Fruit fly (Drosophila melanogaster) whole organism, embryonic: ENCODE measurements around the gene CG42237.

Experiments
- CG10147 ChIP-seq: fragments of 200-800 bp; sonication (Bioruptor generic); optimal IDR thresholded peaks from 2 replicates; lab custom pipeline; 2019; ENCODE audit warnings: missing biosample characterization, mild to moderate bottlenecking, missing genetic modification characterization, moderate library complexity
- CG10654 ChIP-seq: fragments of 200-800 bp; sonication (Bioruptor generic); optimal IDR thresholded peaks from 2 replicates; lab custom pipeline; 2016; ENCODE audit warnings: missing biosample characterization, missing genetic modification characterization
- CG11398 ChIP-seq: fragments of 200-800 bp; sonication (Bioruptor generic); optimal IDR thresholded peaks from 2 replicates; lab custom pipeline; 2016; ENCODE audit warnings: missing biosample characterization, missing genetic modification characterization
- CG11696 ChIP-seq: fragments of 200-800 bp; sonication (Bioruptor generic); IDR thresholded peaks from 2 replicates; pipeline ENCODE4 v1.3.6; 2022; ENCODE audit warnings: missing biosample characterization, missing genetic modification characterization
- CG13296 ChIP-seq: fragments of 200-800 bp; sonication (Bioruptor generic); optimal IDR thresholded peaks from 3 replicates; lab custom pipeline; 2018; ENCODE audit warnings: missing biosample characterization, mild to moderate bottlenecking, missing genetic modification characterization
- CG14441 ChIP-seq: fragments of 200-800 bp; sonication (Bioruptor generic); IDR thresholded peaks from 2 replicates; pipeline ENCODE4 v1.3.6; 2022; ENCODE audit warnings: missing biosample characterization, missing genetic modification characterization
- CG1602 ChIP-seq: fragments of 200-800 bp; sonication (Bioruptor generic); optimal IDR thresholded peaks from 3 replicates; lab custom pipeline; 2016; ENCODE audit warnings: missing biosample characterization, missing genetic modification characterization
- CG17361 ChIP-seq: fragments of 200-800 bp; sonication (Bioruptor generic); IDR thresholded peaks from 3 replicates; pipeline ENCODE4 v1.3.6; 2022; ENCODE audit warnings: missing biosample characterization, missing genetic modification characterization
- CG17802 ChIP-seq: fragments of 200-800 bp; sonication (Bioruptor generic); optimal IDR thresholded peaks from 2 replicates; lab custom pipeline; 2018; ENCODE audit warnings: missing biosample characterization, mild to moderate bottlenecking, missing genetic modification characterization, moderate library complexity
- CG2199 ChIP-seq: fragments of 200-800 bp; sonication (Bioruptor generic); IDR thresholded peaks from 3 replicates; pipeline ENCODE4 v1.3.6; 2022; ENCODE audit warnings: missing biosample characterization, missing genetic modification characterization
- CG2712 ChIP-seq: fragments of 200-800 bp; optimal IDR thresholded peaks from 3 replicates; lab custom pipeline; 2019; ENCODE audit warnings: missing biosample characterization, mild to moderate bottlenecking, missing genetic modification characterization, moderate library complexity
- CG30431 ChIP-seq: fragments of 200-800 bp; sonication (Bioruptor generic); optimal IDR thresholded peaks from 2 replicates; lab custom pipeline; 2017; ENCODE audit warnings: missing biosample characterization, missing genetic modification characterization
- CG32772 ChIP-seq: fragments of 200-800 bp; sonication (Bioruptor generic); IDR thresholded peaks from 2 replicates; pipeline ENCODE4 v1.3.6; 2022; ENCODE audit warnings: missing biosample characterization, missing genetic modification characterization
- CG3995 ChIP-seq: fragments of 200-800 bp; sonication (Bioruptor generic); optimal IDR thresholded peaks from 3 replicates; lab custom pipeline; 2016; ENCODE audit warnings: missing biosample characterization, missing genetic modification characterization
- CG4854 ChIP-seq: fragments of 200-800 bp; sonication (Bioruptor generic); optimal IDR thresholded peaks from 2 replicates; lab custom pipeline; 2016; ENCODE audit warnings: missing biosample characterization, missing genetic modification characterization, inconsistent platforms
- CG6654 ChIP-seq: fragments of 200-800 bp; sonication (Bioruptor generic); optimal IDR thresholded peaks from 2 replicates; lab custom pipeline; 2017; ENCODE audit warnings: missing biosample characterization, mild to moderate bottlenecking, missing genetic modification characterization
- CG8924 ChIP-seq: fragments of 200-800 bp; optimal IDR thresholded peaks from 3 replicates; lab custom pipeline; 2019; ENCODE audit warnings: missing biosample characterization, mild to moderate bottlenecking, missing genetic modification characterization, moderate library complexity
- CG8944 ChIP-seq: fragments of 200-800 bp; sonication (Bioruptor generic); optimal IDR thresholded peaks from 3 replicates; lab custom pipeline; 2016; ENCODE audit warnings: missing biosample characterization, missing genetic modification characterization
- CG9817 ChIP-seq: fragments of 200-800 bp; sonication (Bioruptor generic); optimal IDR thresholded peaks from 2 replicates; lab custom pipeline; 2018; ENCODE audit warnings: missing biosample characterization, mild to moderate bottlenecking, missing genetic modification characterization, moderate library complexity
- Doc3 ChIP-seq: fragments of 200-800 bp; sonication (Bioruptor generic); IDR thresholded peaks from 3 replicates; pipeline ENCODE4 v1.3.6; 2022; ENCODE audit warnings: missing biosample characterization, missing genetic modification characterization; ENCODE audit not compliant: partially characterized antibody
- Eip74EF ChIP-seq, 2 experiments: fragments of 200-800 bp in 1 of 2; fragments of >200 bp in 1 of 2; sonication (Bioruptor generic) in 1 of 2; optimal IDR thresholded peaks; 2 replicates each; lab custom pipeline; 2017 to 2019; ENCODE audit warnings: missing biosample characterization in 2 of 2, missing genetic modification characterization in 2 of 2, mild to moderate bottlenecking in 1 of 2, moderate library complexity in 1 of 2
- Fer1 ChIP-seq: fragments of 200-800 bp; sonication (Bioruptor generic); optimal IDR thresholded peaks from 2 replicates; lab custom pipeline; 2017; ENCODE audit warnings: missing biosample characterization, mild to moderate bottlenecking, missing genetic modification characterization
- HLHmδ ChIP-seq: fragments of 200-800 bp; sonication (Bioruptor generic); optimal IDR thresholded peaks from 2 replicates; lab custom pipeline; 2018; ENCODE audit warnings: missing biosample characterization, mild to moderate bottlenecking, missing genetic modification characterization, moderate library complexity
- Hr51 ChIP-seq, 2 experiments: fragments of 200-800 bp; sonication (Bioruptor generic); optimal IDR thresholded peaks; 2 replicates in 1 of 2; 3 replicates in 1 of 2; lab custom pipeline; 2016 to 2018; ENCODE audit warnings: missing biosample characterization in 2 of 2, missing genetic modification characterization in 2 of 2, mild to moderate bottlenecking in 1 of 2, moderate library complexity in 1 of 2
- Hsf ChIP-seq: fragments of 200-800 bp; sonication (Bioruptor generic); optimal IDR thresholded peaks from 3 replicates; lab custom pipeline; 2016; ENCODE audit warnings: missing biosample characterization, missing genetic modification characterization
- Lhr ChIP-seq: fragments of 200-800 bp; sonication (Bioruptor generic); optimal IDR thresholded peaks from 3 replicates; lab custom pipeline; 2017; ENCODE audit warnings: mild to moderate bottlenecking, missing biosample characterization, missing genetic modification reagents, missing genetic modification characterization
- NC2α ChIP-seq: fragments of 200-800 bp; sonication (Bioruptor generic); optimal IDR thresholded peaks from 2 replicates; lab custom pipeline; 2016; ENCODE audit warnings: missing biosample characterization, missing genetic modification characterization
- Optix ChIP-seq: fragments of 200-800 bp; sonication (Bioruptor generic); IDR thresholded peaks from 3 replicates; pipeline ENCODE4 v1.3.6; 2022; ENCODE audit warnings: missing biosample characterization, missing genetic modification characterization
- PHDP ChIP-seq: fragments of 200-800 bp; sonication (Bioruptor generic); optimal IDR thresholded peaks from 3 replicates; lab custom pipeline; 2018; ENCODE audit warnings: missing biosample characterization, mild to moderate bottlenecking, missing genetic modification characterization, moderate library complexity
- Sox100B ChIP-seq: fragments of 200-800 bp; sonication (Bioruptor generic); optimal IDR thresholded peaks from 3 replicates; lab custom pipeline; 2018; ENCODE audit warnings: missing biosample characterization, mild to moderate bottlenecking, missing genetic modification characterization
- Sox102F ChIP-seq: fragments of 200-800 bp; sonication (Bioruptor generic); optimal IDR thresholded peaks from 2 replicates; lab custom pipeline; 2018; ENCODE audit warnings: missing biosample characterization, mild to moderate bottlenecking, missing genetic modification characterization, moderate library complexity
- ap ChIP-seq: fragments of 200-800 bp; sonication (Bioruptor generic); IDR thresholded peaks from 2 replicates; pipeline ENCODE4 v1.3.6; 2022; ENCODE audit warnings: missing biosample characterization, missing genetic modification characterization
- az2 ChIP-seq: fragments of 200-800 bp; sonication (Bioruptor generic); optimal IDR thresholded peaks from 3 replicates; lab custom pipeline; 2016; ENCODE audit warnings: missing biosample characterization, missing genetic modification characterization
- btn ChIP-seq: fragments of 200-800 bp; sonication (Bioruptor generic); optimal IDR thresholded peaks from 2 replicates; lab custom pipeline; 2016; ENCODE audit warnings: missing biosample characterization, missing genetic modification characterization
- chif ChIP-seq, 2 experiments: fragments of 200-800 bp; sonication (Bioruptor generic); optimal IDR thresholded peaks; 3 replicates each; lab custom pipeline; 2016; ENCODE audit warnings: missing biosample characterization in 2 of 2, missing genetic modification characterization in 2 of 2
- dmrt99B ChIP-seq: fragments of 200-800 bp; sonication (Bioruptor generic); optimal IDR thresholded peaks from 2 replicates; lab custom pipeline; 2018; ENCODE audit warnings: missing biosample characterization, mild to moderate bottlenecking, missing genetic modification characterization, moderate library complexity
- eve ChIP-seq, 2 experiments: fragments of >200 bp; optimal IDR thresholded peaks; 2 replicates each; lab custom pipeline; 2017; ENCODE audit warnings: missing biosample characterization in 2 of 2, missing genetic modification characterization in 2 of 2
- gsb-n ChIP-seq: fragments of 200-800 bp; sonication (Bioruptor generic); optimal IDR thresholded peaks from 3 replicates; lab custom pipeline; 2018; ENCODE audit warnings: missing biosample characterization, mild to moderate bottlenecking, missing genetic modification characterization
- hb ChIP-seq: fragments of 200-800 bp; sonication (Bioruptor generic); IDR thresholded peaks from 3 replicates; pipeline ENCODE4 v1.3.6; 2022; ENCODE audit warnings: missing biosample characterization, missing genetic modification characterization; ENCODE audit not compliant: partially characterized antibody
- hkb ChIP-seq, 2 experiments: fragments of 200-800 bp in 1 of 2; fragments of >200 bp in 1 of 2; sonication (Bioruptor generic) in 1 of 2; IDR thresholded peaks in 1 of 2; optimal IDR thresholded peaks in 1 of 2; 2 replicates each; pipeline versions ENCODE4 v1.3.6 to Lab custom; 2017 to 2022; ENCODE audit warnings: missing biosample characterization in 1 of 2, missing genetic modification characterization in 1 of 2
- jigr1 ChIP-seq: fragments of 200-800 bp; sonication (Bioruptor generic); IDR thresholded peaks from 3 replicates; pipeline ENCODE4 v1.3.6; 2022; ENCODE audit warnings: missing biosample characterization, missing genetic modification characterization
- rib ChIP-seq: fragments of 200-800 bp; sonication (Bioruptor generic); IDR thresholded peaks from 2 replicates; pipeline ENCODE4 v1.3.6; 2022; ENCODE audit warnings: missing biosample characterization, missing genetic modification characterization
- sens-2 ChIP-seq: fragments of 200-800 bp; sonication (Bioruptor generic); IDR thresholded peaks from 2 replicates; pipeline ENCODE4 v1.3.6; 2022; ENCODE audit warnings: missing biosample characterization, missing genetic modification characterization
- seq ChIP-seq: fragments of 200-800 bp; sonication (Bioruptor generic); IDR thresholded peaks from 2 replicates; pipeline ENCODE4 v1.3.6; 2022; ENCODE audit warnings: missing biosample characterization, missing genetic modification characterization
- ssp ChIP-seq: fragments of 200-800 bp; sonication (Bioruptor generic); IDR thresholded peaks from 2 replicates; pipeline ENCODE4 v1.3.6; 2022; ENCODE audit warnings: missing biosample characterization, missing genetic modification characterization
- stwl ChIP-seq: fragments of 200-800 bp; sonication (Bioruptor generic); optimal IDR thresholded peaks from 3 replicates; lab custom pipeline; 2018; ENCODE audit warnings: missing biosample characterization, mild to moderate bottlenecking, missing genetic modification characterization, moderate library complexity
- unpg ChIP-seq: fragments of 200-800 bp; sonication (Bioruptor generic); optimal IDR thresholded peaks from 3 replicates; lab custom pipeline; 2018; ENCODE audit warnings: missing biosample characterization, mild to moderate bottlenecking, missing genetic modification characterization, moderate library complexity

CG42237 gene

DNA sequence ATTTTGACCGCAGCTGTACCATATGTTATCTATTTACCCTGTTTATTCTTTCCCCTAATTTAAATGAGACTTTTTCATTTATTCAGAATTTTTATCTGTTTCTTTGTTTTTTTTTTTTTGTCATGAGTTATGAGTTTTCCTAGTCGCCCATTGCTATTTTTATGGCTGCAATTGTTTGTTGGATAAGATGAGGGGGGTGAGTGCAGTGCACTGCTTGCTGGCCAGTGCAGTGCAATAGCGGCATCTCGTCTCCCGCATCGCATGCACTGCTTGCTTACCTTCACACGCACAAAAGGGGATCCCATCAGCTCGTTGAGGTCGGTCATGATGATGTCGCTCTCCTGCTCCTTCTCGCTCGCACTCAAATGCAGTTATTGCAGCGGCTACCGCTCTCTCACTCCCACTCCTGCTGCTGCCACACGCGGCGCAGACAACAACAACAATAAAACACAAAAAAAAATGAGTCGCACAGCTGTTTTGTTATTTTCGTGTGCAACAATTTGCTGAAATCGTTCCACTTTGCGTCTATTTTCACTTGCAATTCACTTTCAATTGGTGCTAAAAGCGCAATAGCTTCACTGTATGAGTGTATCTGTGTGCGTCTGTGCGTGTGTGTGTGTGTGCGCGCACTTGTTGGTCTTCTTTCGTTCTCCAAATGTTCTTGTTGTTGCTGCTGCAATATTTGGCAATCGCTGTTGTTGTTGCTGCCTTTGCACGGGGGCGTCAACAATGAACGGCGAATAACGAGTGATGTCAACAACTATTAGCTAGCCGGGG, 13.2 kb downstream of the CG42237 start (continued):
- TF ChIP-seq stwl (tag; lab: Kevin White, UChicago) (peak; percentile 22), CG4854 (GFP tag; lab: Kevin White, UChicago) (no peak), CG11696 (GFP tag; lab: Robert Waterston, UW) (peak; percentile 95), CG9817 (tag; lab: Kevin White, UChicago) (no peak), Sox100B (GFP tag; lab: Kevin White, UChicago) (peak; percentile 33), btn (GFP tag; lab: Kevin White, UChicago) (peak; percentile 55), CG14441 (GFP tag; lab: Robert Waterston, UW) (0 out of 2 replicates have a peak, but pooled peaks have one; percentile 20), Doc3 (GFP tag; lab: Robert Waterston, UW) (no peak), Hsf (GFP tag; lab: Kevin White, UChicago) (peak; percentile 34), CG2712 (tag; lab: Kevin White, UChicago) (peak; percentile 44), sens-2 (peak; percentile 16; the same call in 1 of the 2 replicates), CG32772 (GFP tag; lab: Robert Waterston, UW) (0 out of 2 replicates have a peak, but pooled peaks have one; percentile 20), gsb-n (tag; lab: Kevin White, UChicago) (peak; percentile 1), CG10147 (GFP tag; lab: Kevin White, UChicago) (no peak), CG30431 (no peak), CG17361 (GFP tag; lab: Robert Waterston, UW) (0 out of 3 replicates have a peak, but pooled peaks have one; percentile 17), CG17802 (tag; lab: Kevin White, UChicago) (peak; percentile 16), hkb (optimal IDR thresholded peaks at IDR 0.05; lab: Kevin White, UChicago) (no peak), hkb (GFP tag; IDR thresholded peaks at IDR 0.05; lab: Robert Waterston, UW) (0 out of 2 replicates have a peak, but pooled peaks have one; percentile 27), NC2α (GFP tag; lab: Kevin White, UChicago) (peak; percentile 31), CG10654 (GFP tag; lab: Kevin White, UChicago) (peak; percentile 3), rib (peak; percentile 37; the same call in 1 of the 2 replicates), Optix (GFP tag; lab: Robert Waterston, UW) (0 out of 3 replicates have a peak, but pooled peaks have one; percentile 37), Hr51 (GFP tag; optimal IDR thresholded peaks at IDR 0.05; lab: Kevin White, UChicago) (peak in 1 of 2 experiments; percentile 23), Fer1 (GFP tag; lab: Kevin White, UChicago) (no peak), CG3995 (no peak), az2 (GFP tag; lab: Kevin White, UChicago) (peak; percentile 68), Eip74EF (GFP tag; optimal IDR thresholded peaks at IDR 0.05; lab: Kevin White, UChicago) (peak in 1 of 2 experiments; percentile 15), CG6654 (no peak), CG11398 (GFP tag; lab: Kevin White, UChicago) (peak; percentile 20), dmrt99B (tag; lab: Kevin White, UChicago) (peak; percentile 36), jigr1 (GFP tag; lab: Robert Waterston, UW) (no peak), ap (no peak), unpg (GFP tag; lab: Kevin White, UChicago) (peak; percentile 28), CG1602 (GFP tag; lab: Kevin White, UChicago) (peak; percentile 27), PHDP (tag; lab: Kevin White, UChicago) (no peak), CG8924 (tag; lab: Kevin White, UChicago) (peak; percentile 37), chif (GFP tag; optimal IDR thresholded peaks at IDR 0.05; lab: Kevin White, UChicago) (peak; percentile 23 to 51), seq (GFP tag; lab: Robert Waterston, UW) (no peak), CG2199 (peak; percentile 74; the same call in 2 of the 3 replicates), hb (GFP tag; lab: Robert Waterston, UW) (0 out of 3 replicates have a peak, but pooled peaks have one; percentile 18), Lhr (GFP tag; lab: Kevin White, UChicago) (no peak), eve (GFP tag; optimal IDR thresholded peaks at IDR 0.05; lab: Kevin White, UChicago) (no peak), ssp (GFP tag; lab: Robert Waterston, UW) (0 out of 2 replicates have a peak, but pooled peaks have one; percentile 16), CG8944 (GFP tag; lab: Kevin White, UChicago) (peak; percentile 8), HLHmδ (GFP tag; lab: Kevin White, UChicago) (peak; percentile 30), CG13296 (GFP tag; lab: Kevin White, UChicago) (no peak), Sox102F (GFP tag; lab: Kevin White, UChicago) (peak; percentile 46)
